Fruit fly (Drosophila melanogaster) whole organism, embryonic: Measurements from ENCODE around the gene put.

Experiments used
- CG9817 ChIP-seq: fragments of 200-800 bp; sonication (Bioruptor generic); optimal IDR thresholded peaks from 2 replicates; lab custom pipeline; 2018; ENCODE audit warnings: missing biosample characterization, mild to moderate bottlenecking, missing genetic modification characterization, moderate library complexity
- Optix ChIP-seq: fragments of 200-800 bp; sonication (Bioruptor generic); IDR thresholded peaks from 3 replicates; pipeline ENCODE4 v1.3.6; 2022; ENCODE audit warnings: missing biosample characterization, missing genetic modification characterization
- sisA ChIP-seq: fragments of 200-800 bp; sonication (Bioruptor generic); IDR thresholded peaks from 2 replicates; pipeline ENCODE4 v1.3.6; 2022; ENCODE audit warnings: missing biosample characterization, missing genetic modification characterization

DNA sequence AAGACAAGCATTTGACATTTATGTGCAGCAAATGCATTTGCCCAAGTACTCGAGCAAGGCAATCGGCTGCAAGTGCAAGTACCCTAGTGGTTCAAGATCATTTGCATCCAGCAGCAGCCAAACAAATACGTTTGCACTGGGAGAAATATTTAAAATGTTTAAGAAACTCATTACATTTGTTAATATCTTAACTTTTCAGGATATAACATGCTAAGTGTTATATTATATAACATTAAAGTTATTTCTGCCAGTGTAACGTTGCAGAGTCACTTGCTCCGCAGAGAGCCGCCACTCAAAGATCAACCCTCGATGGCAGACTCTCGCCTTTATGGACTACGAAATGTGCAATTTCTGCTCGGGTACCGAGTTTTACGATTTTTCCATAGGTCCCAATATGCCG, 36.0 kb downstream of the put start:
- no peak for TF ChIP-seq Optix (GFP tag; lab: Robert Waterston, UW)
- no peak for TF ChIP-seq sisA (GFP tag; lab: Robert Waterston, UW)
- TF ChIP-seq CG9817 = no peak
